Fruit fly (Drosophila melanogaster): Measurements from ENCODE around the gene Mks1.

DNA sequence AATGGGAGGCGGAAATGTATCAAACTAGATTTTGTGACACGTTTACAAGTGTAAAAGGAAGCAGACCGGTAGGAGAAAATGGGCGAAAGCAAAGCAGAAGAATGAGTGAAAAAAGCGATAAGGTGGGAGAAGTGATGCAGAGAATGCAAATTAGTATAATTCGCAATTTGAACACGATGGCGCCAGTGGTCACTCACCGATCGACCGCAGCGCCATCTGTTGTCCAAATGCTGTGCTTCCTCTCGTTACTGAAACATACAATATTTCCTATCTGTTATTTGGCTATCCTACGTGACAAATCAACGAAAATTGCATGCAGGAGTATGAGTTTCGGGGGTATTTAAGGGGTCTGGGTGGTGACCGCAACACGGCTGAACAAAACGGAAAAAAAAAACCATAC lies 44.4 kb upstream of the Mks1 start:
- TF ChIP-seq CG9705 (GFP tag; optimal IDR thresholded peaks at IDR 0.05): no peak
- TF ChIP-seq GATAd (GFP tag; optimal IDR thresholded peaks at IDR 0.05): no peak
- no peak for TF ChIP-seq lola (GFP tag; optimal IDR thresholded peaks at IDR 0.05)
- no peak for TF ChIP-seq usp (GFP tag; optimal IDR thresholded peaks at IDR 0.05)
- no peak for TF ChIP-seq N (GFP tag; optimal IDR thresholded peaks at IDR 0.05)
- no peak for TF ChIP-seq br (GFP tag; optimal IDR thresholded peaks at IDR 0.05)
- no peak for TF ChIP-seq foxo (GFP tag; optimal IDR thresholded peaks at IDR 0.05)
- no peak for TF ChIP-seq Dif (GFP tag; optimal IDR thresholded peaks at IDR 0.05; ENCODE audit: partially characterized antibody)
- TF ChIP-seq Mio (GFP tag; optimal IDR thresholded peaks at IDR 0.05): no peak
